Fruit fly (Drosophila melanogaster): ENCODE results near the gene CG10616.

The CG10616 gene

dm6 chr3L:12501249-12501648 lies 29.7 kb downstream of the CG10616 start, which contains the start of the genes CG10638 and CG10681 (continued):
- no peak for TF ChIP-seq B-H1 (GFP tag; IDR thresholded peaks at IDR 0.05)
- peak; percentile 42 for TF ChIP-seq CG13424 (tag; optimal IDR thresholded peaks at IDR 0.05)
- peak; percentile 51; the same call in 1 of the 2 replicates for TF ChIP-seq E2f2 (GFP tag; IDR thresholded peaks at IDR 0.05)
- TF ChIP-seq CG17829 (tag; optimal IDR thresholded peaks at IDR 0.05), result peak; percentile 57
- TF ChIP-seq CG12155 (GFP tag; optimal IDR thresholded peaks at IDR 0.05), result peak; percentile 70
- peak; percentile 13 for TF ChIP-seq nerfin-1 (tag; optimal IDR thresholded peaks at IDR 0.05)
- TF ChIP-seq vfl (GFP tag; optimal IDR thresholded peaks at IDR 0.05), result peak; percentile 5
- peak; percentile 98 for TF ChIP-seq trem (tag; optimal IDR thresholded peaks at IDR 0.05)
- TF ChIP-seq lab (GFP tag; optimal IDR thresholded peaks at IDR 0.05), result peak; percentile 15
- TF ChIP-seq CG13287 (GFP tag; IDR thresholded peaks at IDR 0.05; ENCODE audit: partially characterized antibody), result peak; percentile 65
- TF ChIP-seq gcm (GFP tag; optimal IDR thresholded peaks at IDR 0.05), result peak; percentile 59
- TF ChIP-seq CG13775 (GFP tag; optimal IDR thresholded peaks at IDR 0.05), result peak; percentile 45
- TF ChIP-seq Myb (GFP tag; optimal IDR thresholded peaks at IDR 0.05), result peak; percentile 32
- peak; percentile 50 for TF ChIP-seq CG31441 (GFP tag; IDR thresholded peaks at IDR 0.05)
- peak; percentile 48 for TF ChIP-seq Chrac-16 (GFP tag; optimal IDR thresholded peaks at IDR 0.05)
- TF ChIP-seq Hmr (GFP tag; optimal IDR thresholded peaks at IDR 0.05), result peak; percentile 13
- peak; percentile 74 for TF ChIP-seq CG15514 (GFP tag; optimal IDR thresholded peaks at IDR 0.05)
- peak; percentile 47 for TF ChIP-seq Xrp1 (GFP tag; IDR thresholded peaks at IDR 0.05)
- TF ChIP-seq CG3281 (GFP tag; optimal IDR thresholded peaks at IDR 0.05), result peak; percentile 23
- no peak for TF ChIP-seq caup (GFP tag; optimal IDR thresholded peaks at IDR 0.05; ENCODE audit: severe bottlenecking)
- TF ChIP-seq CG14710 (tag; optimal IDR thresholded peaks at IDR 0.05), result peak; percentile 81
- TF ChIP-seq CG30403 (GFP tag; optimal IDR thresholded peaks at IDR 0.05), result peak; percentile 49
- TF ChIP-seq disco-r (GFP tag; optimal IDR thresholded peaks at IDR 0.05), result no peak
- TF ChIP-seq CG18764 (GFP tag; optimal IDR thresholded peaks at IDR 0.05), result peak; percentile 22
- TF ChIP-seq CG43689 (GFP tag; IDR thresholded peaks at IDR 0.05), result no peak
- TF ChIP-seq CG7987 (GFP tag; optimal IDR thresholded peaks at IDR 0.05), result no peak
- peak; percentile 20 for TF ChIP-seq Dek (tag; optimal IDR thresholded peaks at IDR 0.05)
- peak; percentile 81 for TF ChIP-seq YL-1 (GFP tag; optimal IDR thresholded peaks at IDR 0.05)
- peak; percentile 4 for TF ChIP-seq CG3995 (GFP tag; optimal IDR thresholded peaks at IDR 0.05)
- peak; percentile 27 for TF ChIP-seq CG8388 (GFP tag; optimal IDR thresholded peaks at IDR 0.05)
- TF ChIP-seq Spps (tag; optimal IDR thresholded peaks at IDR 0.05), result peak; percentile 43
- TF ChIP-seq CG18262 (tag; optimal IDR thresholded peaks at IDR 0.05), result peak; percentile 49
- TF ChIP-seq Med (GFP tag), result peak; percentile 79
- TF ChIP-seq Dll (GFP tag; IDR thresholded peaks at IDR 0.05; ENCODE audit: partially characterized antibody), result 0 out of 4 replicates have a peak, but pooled peaks have one; percentile 11
- peak; percentile 91 for TF ChIP-seq sens (GFP tag)
- no peak for TF ChIP-seq CG10366 (GFP tag; IDR thresholded peaks at IDR 0.05)
- no peak; the same call in 2 of the 3 replicates for TF ChIP-seq ken (GFP tag; IDR thresholded peaks at IDR 0.05)
- peak; percentile 79 for TF ChIP-seq Ets65A (GFP tag)
- peak; percentile 53 for TF ChIP-seq Sox100B (GFP tag; optimal IDR thresholded peaks at IDR 0.05)
- peak; percentile 65 for TF ChIP-seq Max (GFP tag; optimal IDR thresholded peaks at IDR 0.05)
- peak; percentile 41 for TF ChIP-seq CG17385 (GFP tag; optimal IDR thresholded peaks at IDR 0.05)
- TF ChIP-seq sna (GFP tag; IDR thresholded peaks at IDR 0.05; ENCODE audit: partially characterized antibody), result peak; percentile 42; the same call in 1 of the 2 replicates
- no peak for TF ChIP-seq pros (GFP tag; optimal IDR thresholded peaks at IDR 0.05)
- TF ChIP-seq ftz-f1 (GFP tag; optimal IDR thresholded peaks at IDR 0.05), result peak; percentile 78
- TF ChIP-seq Vsx1 (GFP tag; optimal IDR thresholded peaks at IDR 0.05), result peak; percentile 56
- TF ChIP-seq CG6254 (GFP tag; optimal IDR thresholded peaks at IDR 0.05), result peak; percentile 20
- TF ChIP-seq Bteb2 (GFP tag; optimal IDR thresholded peaks at IDR 0.05), result peak; percentile 25
- peak; percentile 61 for TF ChIP-seq lilli (GFP tag; optimal IDR thresholded peaks at IDR 0.05)
- peak; percentile 57 for TF ChIP-seq CG10654 (GFP tag; optimal IDR thresholded peaks at IDR 0.05)
- TF ChIP-seq chn (GFP tag; optimal IDR thresholded peaks at IDR 0.05), result peak; percentile 16
